Fruit fly (Drosophila melanogaster) whole organism, prepupa: ENCODE results near the gene Cp7Fa.

ENCODE experiments used
- Blimp-1 ChIP-seq: fragments of 200-800 bp; sonication (Bioruptor generic); optimal IDR thresholded peaks from 3 replicates; lab custom pipeline; 2017; ENCODE audit warnings: missing biosample characterization, missing genetic modification characterization, mild to moderate bottlenecking, moderate library complexity, missing genetic modification reagents
- CG10631 ChIP-seq: fragments of 200-800 bp; sonication (Bioruptor generic); optimal IDR thresholded peaks from 2 replicates; lab custom pipeline; 2016; ENCODE audit warnings: missing biosample characterization, missing genetic modification characterization
- CG10669 ChIP-seq: fragments of 200-800 bp; sonication (Bioruptor generic); optimal IDR thresholded peaks from 3 replicates; lab custom pipeline; 2018; ENCODE audit warnings: missing biosample characterization, mild to moderate bottlenecking, missing genetic modification characterization, moderate library complexity
- CG11902 ChIP-seq: fragments of 200-800 bp; sonication (Bioruptor generic); optimal IDR thresholded peaks from 3 replicates; lab custom pipeline; 2016; ENCODE audit warnings: missing biosample characterization, missing genetic modification characterization
- CG15336 ChIP-seq: fragments of 200-800 bp; sonication (Bioruptor generic); IDR thresholded peaks from 2 replicates; pipeline ENCODE4 v1.3.6; 2022; ENCODE audit warnings: missing biosample characterization, missing genetic modification characterization
- CG1621 ChIP-seq: fragments of 200-800 bp; sonication (Bioruptor generic); optimal IDR thresholded peaks from 3 replicates; lab custom pipeline; 2018; ENCODE audit warnings: missing biosample characterization, mild to moderate bottlenecking, missing genetic modification characterization
- CG31627 ChIP-seq: fragments of 200-800 bp; sonication (Bioruptor generic); optimal IDR thresholded peaks from 3 replicates; lab custom pipeline; 2016; ENCODE audit warnings: missing biosample characterization, missing genetic modification characterization
- CG32006 ChIP-seq: fragments of 200-800 bp; sonication (Bioruptor generic); optimal IDR thresholded peaks from 3 replicates; lab custom pipeline; 2017; ENCODE audit warnings: missing biosample characterization, mild to moderate bottlenecking, missing genetic modification characterization
- CG34406 ChIP-seq: fragments of 200-800 bp; sonication (Bioruptor generic); optimal IDR thresholded peaks from 3 replicates; lab custom pipeline; 2016; ENCODE audit warnings: missing biosample characterization, missing genetic modification characterization
- CG6276 ChIP-seq: fragments of 200-800 bp; sonication (Bioruptor generic); optimal IDR thresholded peaks from 2 replicates; lab custom pipeline; 2017; ENCODE audit warnings: missing biosample characterization, mild to moderate bottlenecking, missing genetic modification characterization
- CG6792 ChIP-seq: fragments of 200-800 bp; sonication (Bioruptor generic); optimal IDR thresholded peaks from 3 replicates; lab custom pipeline; 2016; ENCODE audit warnings: missing biosample characterization, missing genetic modification characterization
- CG6854 ChIP-seq: fragments of 200-800 bp; sonication (Bioruptor generic); optimal IDR thresholded peaks from 2 replicates; lab custom pipeline; 2017; ENCODE audit warnings: missing biosample characterization, mild to moderate bottlenecking, missing genetic modification characterization
- CG7368 ChIP-seq: fragments of 200-800 bp; sonication (Bioruptor generic); optimal IDR thresholded peaks from 3 replicates; lab custom pipeline; 2016; ENCODE audit warnings: missing biosample characterization, missing genetic modification characterization
- CG8119 ChIP-seq: fragments of 200-800 bp; sonication (Bioruptor generic); IDR thresholded peaks from 3 replicates; pipeline ENCODE4 v1.3.6; 2022; ENCODE audit warnings: missing biosample characterization, missing genetic modification characterization
- CG9139 ChIP-seq: fragments of 200-800 bp; sonication (Bioruptor generic); optimal IDR thresholded peaks from 3 replicates; lab custom pipeline; 2017; ENCODE audit warnings: missing biosample characterization, mild to moderate bottlenecking, missing genetic modification characterization
- Eip75B ChIP-seq: fragments of 200-800 bp; sonication (Bioruptor generic); optimal IDR thresholded peaks from 3 replicates; lab custom pipeline; 2016; ENCODE audit warnings: missing biosample characterization, missing genetic modification characterization
- Ets21C ChIP-seq: fragments of 200-800 bp; sonication (Bioruptor generic); optimal IDR thresholded peaks from 3 replicates; lab custom pipeline; 2016; ENCODE audit warnings: missing biosample characterization, missing genetic modification characterization
- Lpt ChIP-seq: fragments of 200-800 bp; sonication (Bioruptor generic); optimal IDR thresholded peaks from 3 replicates; lab custom pipeline; 2016; ENCODE audit warnings: missing biosample characterization, missing genetic modification characterization
- Met ChIP-seq: fragments of 200-800 bp; sonication (Bioruptor generic); optimal IDR thresholded peaks from 3 replicates; lab custom pipeline; 2016; ENCODE audit warnings: missing biosample characterization, missing genetic modification characterization
- OdsH ChIP-seq: fragments of 200-800 bp; sonication (Bioruptor generic); optimal IDR thresholded peaks from 3 replicates; lab custom pipeline; 2016; ENCODE audit warnings: missing biosample characterization, missing genetic modification characterization
- Smox ChIP-seq: fragments of 200-800 bp; sonication (Bioruptor generic); optimal IDR thresholded peaks from 3 replicates; lab custom pipeline; 2016; ENCODE audit warnings: missing biosample characterization, missing genetic modification characterization
- Sox102F ChIP-seq: fragments of 200-800 bp; sonication (Bioruptor generic); optimal IDR thresholded peaks from 2 replicates; lab custom pipeline; 2016; ENCODE audit warnings: missing biosample characterization, mild to moderate bottlenecking, missing genetic modification characterization
- Sox14 ChIP-seq: fragments of 200-800 bp; sonication (Bioruptor generic); optimal IDR thresholded peaks from 3 replicates; lab custom pipeline; 2016; ENCODE audit warnings: missing biosample characterization, missing genetic modification characterization
- achi ChIP-seq: fragments of 200-800 bp; sonication (Bioruptor generic); optimal IDR thresholded peaks from 3 replicates; lab custom pipeline; 2016; ENCODE audit warnings: missing biosample characterization, missing genetic modification characterization
- acj6 ChIP-seq: fragments of 200-800 bp; sonication (Bioruptor generic); optimal IDR thresholded peaks from 3 replicates; lab custom pipeline; 2016; ENCODE audit warnings: missing biosample characterization, missing genetic modification characterization
- cyc ChIP-seq: fragments of 200-800 bp; sonication (Bioruptor generic); optimal IDR thresholded peaks from 3 replicates; lab custom pipeline; 2016; ENCODE audit warnings: missing biosample characterization, missing genetic modification characterization
- dac ChIP-seq: fragments of 200-800 bp; sonication (Bioruptor generic); optimal IDR thresholded peaks from 2 replicates; lab custom pipeline; 2017; ENCODE audit warnings: missing biosample characterization, mild to moderate bottlenecking, missing genetic modification characterization
- eg ChIP-seq: fragments of 200-800 bp; sonication (Bioruptor generic); IDR thresholded peaks from 3 replicates; pipeline ENCODE4 v1.3.6; 2022; ENCODE audit warnings: missing biosample characterization, missing genetic modification characterization
- esn ChIP-seq: fragments of 200-800 bp; sonication (Bioruptor generic); optimal IDR thresholded peaks from 2 replicates; lab custom pipeline; 2016; ENCODE audit warnings: missing biosample characterization, mild to moderate bottlenecking, missing genetic modification characterization, moderate library complexity
- fd59A ChIP-seq: fragments of 200-800 bp; sonication (Bioruptor generic); optimal IDR thresholded peaks from 2 replicates; lab custom pipeline; 2017; ENCODE audit warnings: missing biosample characterization, mild to moderate bottlenecking, missing genetic modification characterization, missing genetic modification reagents
- fd85E ChIP-seq: fragments of 200-800 bp; sonication (Bioruptor generic); optimal IDR thresholded peaks from 3 replicates; lab custom pipeline; 2016; ENCODE audit warnings: missing biosample characterization, missing genetic modification characterization
- fkh ChIP-seq: fragments of 200-800 bp; sonication (Bioruptor generic); optimal IDR thresholded peaks from 3 replicates; lab custom pipeline; 2017; ENCODE audit warnings: missing biosample characterization, mild to moderate bottlenecking, missing genetic modification characterization, moderate library complexity
- lz ChIP-seq: fragments of 200-800 bp; sonication (Bioruptor generic); optimal IDR thresholded peaks from 3 replicates; lab custom pipeline; 2016; ENCODE audit warnings: missing biosample characterization, missing genetic modification characterization
- net ChIP-seq: fragments of 200-800 bp; sonication (Bioruptor generic); optimal IDR thresholded peaks from 3 replicates; lab custom pipeline; 2016; ENCODE audit warnings: missing biosample characterization, missing genetic modification characterization
- spab ChIP-seq: fragments of 200-800 bp; sonication (Bioruptor generic); optimal IDR thresholded peaks from 2 replicates; lab custom pipeline; 2017; ENCODE audit warnings: missing biosample characterization, mild to moderate bottlenecking, missing genetic modification characterization, missing genetic modification reagents
- ss ChIP-seq, 2 experiments: fragments of 200-800 bp; sonication (Bioruptor generic); optimal IDR thresholded peaks; 2 replicates in 1 of 2; 3 replicates in 1 of 2; lab custom pipeline; 2017 to 2018; ENCODE audit warnings: mild to moderate bottlenecking in 2 of 2, missing biosample characterization in 2 of 2, missing genetic modification characterization in 2 of 2, moderate library complexity in 1 of 2
- svp ChIP-seq: fragments of 200-800 bp; sonication (Bioruptor generic); peaks from one replicate; lab custom pipeline; 2016; ENCODE audit warnings: missing biosample characterization, missing genetic modification characterization
- vri ChIP-seq: fragments of 200-800 bp; sonication (Bioruptor generic); optimal IDR thresholded peaks from 3 replicates; lab custom pipeline; 2016; ENCODE audit warnings: missing biosample characterization, mild to moderate bottlenecking, missing genetic modification characterization

Cp7Fa gene

dm6 chrX:8481462-8481861, 10.8 kb downstream of the Cp7Fa start, which contains the start of gene Cp38:
TSS of gene Cp38 (plus strand) at chrX:8481837.
- no peak for TF ChIP-seq CG15336 (GFP tag; lab: Robert Waterston, UW)
- no peak for TF ChIP-seq OdsH (GFP tag; lab: Kevin White, UChicago)
- no peak for TF ChIP-seq fd59A (GFP tag; lab: Kevin White, UChicago)
- TF ChIP-seq dac (GFP tag; lab: Kevin White, UChicago): no peak
- TF ChIP-seq eg (GFP tag; lab: Robert Waterston, UW): no peak
- no peak for TF ChIP-seq CG10669 (GFP tag; lab: Kevin White, UChicago)
- TF ChIP-seq fd85E (GFP tag; lab: Kevin White, UChicago): no peak
- TF ChIP-seq ss (GFP tag; optimal IDR thresholded peaks at IDR 0.05; lab: Kevin White, UChicago): no peak
- TF ChIP-seq vri (GFP tag; lab: Kevin White, UChicago): no peak
- no peak for TF ChIP-seq CG1621
- no peak for TF ChIP-seq esn
- no peak for TF ChIP-seq CG31627 (GFP tag; lab: Kevin White, UChicago)
- TF ChIP-seq Sox14: no peak
- no peak for TF ChIP-seq CG10631
- no peak for TF ChIP-seq Smox

- no peak for TF ChIP-seq Sox102F (GFP tag; lab: Kevin White, UChicago)
- no peak for TF ChIP-seq eg (GFP tag; lab: Robert Waterston, UW)
- TF ChIP-seq CG9139 (GFP tag; lab: Kevin White, UChicago): no peak
- no peak for TF ChIP-seq CG6276 (GFP tag; lab: Kevin White, UChicago)
- no peak for TF ChIP-seq Eip75B (GFP tag; lab: Kevin White, UChicago)
- TF ChIP-seq fd59A (GFP tag; lab: Kevin White, UChicago): no peak
- TF ChIP-seq net (GFP tag; lab: Kevin White, UChicago): no peak
- TF ChIP-seq acj6: no peak
- TF ChIP-seq CG11902 (GFP tag; lab: Kevin White, UChicago): no peak
- no peak for TF ChIP-seq CG8119 (GFP tag; lab: Robert Waterston, UW)
- TF ChIP-seq Sox14: no peak
- no peak for TF ChIP-seq Ets21C (GFP tag; lab: Kevin White, UChicago)
- no peak for TF ChIP-seq CG10631
- no peak for TF ChIP-seq cyc (GFP tag; lab: Kevin White, UChicago)
- no peak for TF ChIP-seq vri (GFP tag; lab: Kevin White, UChicago)
- TF ChIP-seq Met (GFP tag; lab: Kevin White, UChicago): no peak
- TF ChIP-seq CG32006 (GFP tag; lab: Kevin White, UChicago): no peak
- no peak for TF ChIP-seq CG34406 (GFP tag; lab: Kevin White, UChicago)
- no peak for TF ChIP-seq svp
These were observed 13.0 kb downstream of the Cp7Fa start, which contains the start of gene CG33223 for dm6 chrX:8483671-8484070. TSS of gene CG33223 (minus strand) at chrX:8483885.

- TF ChIP-seq net (GFP tag; lab: Kevin White, UChicago) (no peak), Blimp-1 (no peak), spab (GFP tag; lab: Kevin White, UChicago) (no peak), achi (no peak), vri (GFP tag; lab: Kevin White, UChicago) (no peak), fd59A (GFP tag; lab: Kevin White, UChicago) (no peak), fkh (GFP tag; lab: Kevin White, UChicago) (no peak), Met (GFP tag; lab: Kevin White, UChicago) (no peak), lz (GFP tag; lab: Kevin White, UChicago) (no peak), CG6276 (GFP tag; lab: Kevin White, UChicago) (no peak)
These were observed 14.1 kb downstream of the Cp7Fa start for dm6 chrX:8484778-8485177.

- no peak for TF ChIP-seq CG6276 (GFP tag; lab: Kevin White, UChicago)
- no peak for TF ChIP-seq CG6854 (GFP tag; lab: Kevin White, UChicago)
- TF ChIP-seq Lpt: no peak
- no peak for TF ChIP-seq CG7368 (GFP tag; lab: Kevin White, UChicago)
- TF ChIP-seq CG6792 (GFP tag; lab: Kevin White, UChicago): no peak
- TF ChIP-seq OdsH (GFP tag; lab: Kevin White, UChicago): no peak
These were observed 18.4 kb downstream of the Cp7Fa start, which contains the start of gene CG33181 for dm6 chrX:8489048-8489447. TSS of gene CG33181 (plus strand) at chrX:8489348.
